Fruit fly (Drosophila melanogaster): ENCODE results near the gene CG15478.

The CG15478 gene

DNA sequence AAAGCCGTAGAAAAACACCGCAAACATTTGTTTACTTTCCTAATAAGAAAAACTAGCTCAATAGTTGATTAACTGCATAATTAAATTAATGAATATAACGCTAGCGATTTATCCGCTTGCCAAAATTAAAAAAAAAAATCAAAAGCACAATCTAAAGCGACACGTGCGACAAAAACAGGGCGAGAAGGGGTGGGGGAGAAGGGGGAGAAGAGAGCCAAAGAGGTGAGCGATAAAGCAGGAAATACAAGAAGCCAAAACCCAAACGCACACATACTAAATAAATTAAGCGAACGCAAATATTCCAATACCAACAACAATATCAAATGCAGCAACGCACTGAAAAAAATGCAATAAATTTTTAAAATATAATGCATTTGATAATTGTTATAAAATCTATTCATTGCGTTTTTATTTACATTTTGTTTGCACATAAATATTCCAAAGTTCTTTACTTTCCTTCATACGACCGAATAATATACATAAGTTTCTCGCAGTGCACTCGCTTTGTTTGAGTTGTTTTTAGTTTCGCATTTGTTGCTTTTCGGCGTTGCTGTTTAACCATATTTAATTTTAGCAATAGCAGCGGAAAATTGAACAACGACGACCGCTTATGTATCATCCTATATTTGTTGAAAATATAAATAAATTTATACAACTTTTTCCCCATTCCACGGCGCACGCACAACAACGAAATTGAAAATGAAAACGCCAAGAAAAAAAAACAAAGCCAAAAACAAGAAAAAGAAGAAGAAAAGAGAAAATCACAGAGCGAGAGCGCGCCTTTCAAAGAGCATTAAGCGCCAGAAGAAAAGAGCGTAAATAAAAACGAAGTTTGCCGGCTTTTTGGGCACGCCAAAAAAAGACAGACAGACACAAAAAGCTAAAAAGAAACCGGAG lies 19.5 kb downstream of the CG15478 start (continued):
- TF ChIP-seq BEAF-32 (GFP tag; optimal IDR thresholded peaks at IDR 0.05), result no peak
- peak; percentile 42 for TF ChIP-seq CG4282 (GFP tag; optimal IDR thresholded peaks at IDR 0.05)
- TF ChIP-seq z (GFP tag; IDR thresholded peaks at IDR 0.05), result peak; percentile 61; the same call in 1 of the 3 replicates
- TF ChIP-seq CG12744 (GFP tag; optimal IDR thresholded peaks at IDR 0.05), result peak; percentile 89
- TF ChIP-seq CG1233 (GFP tag; optimal IDR thresholded peaks at IDR 0.05), result peak; percentile 94
- peak; percentile 90 for TF ChIP-seq CG1647 (GFP tag; optimal IDR thresholded peaks at IDR 0.05)
- TF ChIP-seq CkIIα-i1 (GFP tag; IDR thresholded peaks at IDR 0.05), result peak; percentile 81
- peak; percentile 86 for TF ChIP-seq pum (GFP tag; optimal IDR thresholded peaks at IDR 0.05)
- TF ChIP-seq CG32772 (GFP tag; IDR thresholded peaks at IDR 0.05), result peak; percentile 96
- peak; percentile 95 for TF ChIP-seq CG11695 (GFP tag; IDR thresholded peaks at IDR 0.05)
- peak; percentile 81 for TF ChIP-seq CG6654 (GFP tag; optimal IDR thresholded peaks at IDR 0.05)
- TF ChIP-seq CG13894 (tag; optimal IDR thresholded peaks at IDR 0.05), result peak; percentile 92
- TF ChIP-seq CG15514 (GFP tag; optimal IDR thresholded peaks at IDR 0.05), result peak; percentile 89
- no peak for TF ChIP-seq sc (optimal IDR thresholded peaks at IDR 0.05)
- peak; percentile 89 for TF ChIP-seq sc (GFP tag; optimal IDR thresholded peaks at IDR 0.05)
- TF ChIP-seq CG11456 (GFP tag; IDR thresholded peaks at IDR 0.05), result peak; percentile 94
- TF ChIP-seq CG17612 (GFP tag; IDR thresholded peaks at IDR 0.05), result peak; percentile 84
- TF ChIP-seq croc (GFP tag; conservative IDR thresholded peaks at IDR 0.05), result peak; percentile 91
- peak; percentile 97 for TF ChIP-seq CG11504 (tag; optimal IDR thresholded peaks at IDR 0.05)
- TF ChIP-seq CG3726 (GFP tag; IDR thresholded peaks at IDR 0.05), result peak; percentile 93
- TF ChIP-seq CG4328 (GFP tag; optimal IDR thresholded peaks at IDR 0.05), result peak; percentile 90
- TF ChIP-seq CG9215 (GFP tag; IDR thresholded peaks at IDR 0.05), result peak; percentile 90
- peak; percentile 92 for TF ChIP-seq CrebB (tag; optimal IDR thresholded peaks at IDR 0.05)
- TF ChIP-seq CG12236 (GFP tag; optimal IDR thresholded peaks at IDR 0.05), result peak; percentile 80
- TF ChIP-seq sens (GFP tag), result peak; percentile 98
- TF ChIP-seq CG10543 (GFP tag; optimal IDR thresholded peaks at IDR 0.05), result peak; percentile 90
- peak; percentile 91 for TF ChIP-seq CG12155 (GFP tag; optimal IDR thresholded peaks at IDR 0.05)
- peak; percentile 94 for TF ChIP-seq stc (GFP tag; IDR thresholded peaks at IDR 0.05)
- peak; percentile 97 for TF ChIP-seq nmo (GFP tag; optimal IDR thresholded peaks at IDR 0.05)
- peak; percentile 83 for TF ChIP-seq Deaf1 (tag; optimal IDR thresholded peaks at IDR 0.05)
- TF ChIP-seq bab2 (GFP tag; optimal IDR thresholded peaks at IDR 0.05), result peak; percentile 94
- TF ChIP-seq Elba2 (GFP tag; optimal IDR thresholded peaks at IDR 0.05), result no peak
- peak; percentile 90 for TF ChIP-seq CG12942 (GFP tag; optimal IDR thresholded peaks at IDR 0.05)
- peak; percentile 96 for TF ChIP-seq sob (GFP tag; IDR thresholded peaks at IDR 0.05)
- TF ChIP-seq Blimp-1 (GFP tag; optimal IDR thresholded peaks at IDR 0.05), result peak; percentile 94
- TF ChIP-seq CG18011 (GFP tag; optimal IDR thresholded peaks at IDR 0.05), result peak; percentile 85
- peak; percentile 84 for TF ChIP-seq Vsx1 (GFP tag; optimal IDR thresholded peaks at IDR 0.05)
- peak; percentile 54 for TF ChIP-seq CG33557 (GFP tag; optimal IDR thresholded peaks at IDR 0.05)
- peak; percentile 82 for TF ChIP-seq Usf (GFP tag; optimal IDR thresholded peaks at IDR 0.05)
- peak; percentile 95 for TF ChIP-seq CG3847 (GFP tag; IDR thresholded peaks at IDR 0.05)
- TF ChIP-seq ewg (GFP tag; optimal IDR thresholded peaks at IDR 0.05), result peak; percentile 91
- peak; percentile 96 for TF ChIP-seq B-H1 (GFP tag; IDR thresholded peaks at IDR 0.05)
- TF ChIP-seq CG1529 (GFP tag; optimal IDR thresholded peaks at IDR 0.05), result peak; percentile 91
- TF ChIP-seq ase (GFP tag; IDR thresholded peaks at IDR 0.05), result peak; percentile 96
- peak; percentile 94 for TF ChIP-seq Hand (GFP tag; optimal IDR thresholded peaks at IDR 0.05)
- peak; percentile 98 for TF ChIP-seq PHDP (tag; optimal IDR thresholded peaks at IDR 0.05)
- TF ChIP-seq Spps (tag; optimal IDR thresholded peaks at IDR 0.05), result peak; percentile 85
- peak; percentile 96 for TF ChIP-seq lmd (GFP tag; IDR thresholded peaks at IDR 0.05)
- peak; percentile 91 for TF ChIP-seq CG9437 (GFP tag; optimal IDR thresholded peaks at IDR 0.05)

All from whole organism, embryonic.